Worm (Caenorhabditis elegans) whole organism, L4/young adult: ENCODE data around the gene cab-1.

Source experiments
- W03F9.2 ChIP-seq: fragments of 150-350 bp; optimal IDR thresholded peaks from 2 replicates; lab custom pipeline; 2014; ENCODE audit warnings: missing biosample characterization, missing genetic modification characterization
- dao-5 ChIP-seq: sonication (generic microtip); optimal IDR thresholded peaks from 2 replicates; lab custom pipeline; 2016; ENCODE audit warnings: missing genotype, missing genetic modification characterization, moderate library complexity, missing compliant biosample characterization
- him-1 ChIP-seq: sonication (generic microtip); optimal IDR thresholded peaks from 2 replicates; lab custom pipeline; 2016; ENCODE audit warnings: missing genotype, missing genetic modification reagents, missing genetic modification characterization, missing compliant biosample characterization

- TF ChIP-seq W03F9.2 (tag; lab: Kevin White, UChicago), result no peak
- TF ChIP-seq dao-5, result no peak
- TF ChIP-seq him-1 (tag; lab: Kevin White, UChicago), result no peak
These were observed 37.9 kb downstream of the cab-1 start for ce11 chrX:12174686-12175404.
